Fruit fly (Drosophila melanogaster): ENCODE measurements around the gene Ance.

Ance gene

DNA sequence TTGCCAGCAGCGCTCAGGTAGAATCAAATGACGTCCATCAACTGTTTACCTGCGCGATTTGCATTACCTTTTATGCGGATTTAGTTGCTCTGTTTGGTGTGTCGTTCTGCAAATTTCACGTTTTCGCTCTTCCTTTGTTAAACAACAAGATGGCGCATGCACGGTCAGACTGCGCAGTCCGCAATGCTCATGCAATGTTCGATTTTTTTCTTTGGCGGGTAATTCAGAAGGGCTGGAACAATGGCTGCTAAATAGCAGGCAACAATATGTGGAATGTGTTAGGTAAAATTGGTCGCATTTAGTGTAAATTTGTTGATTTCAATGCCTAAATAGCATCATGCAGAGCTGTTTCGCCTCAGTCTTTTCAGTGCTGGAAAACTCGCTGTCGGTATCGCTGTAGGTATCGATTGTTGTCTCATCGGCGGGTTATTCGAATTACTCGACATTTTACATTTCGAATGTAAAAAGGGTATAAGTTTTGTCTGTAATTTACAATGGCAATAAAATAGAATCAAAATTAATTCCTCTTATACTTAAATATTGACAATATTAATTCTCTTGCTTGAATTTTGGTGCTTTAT, 1.0 kb upstream of the Ance start, which contains the start of gene Smg5:
Gene Smg5 (minus strand): TSS at position 331 of the 581 bp plus-strand sequence.
- TF ChIP-seq YL-1 (GFP tag; optimal IDR thresholded peaks at IDR 0.05) (peak; percentile 91), H2.0 (GFP tag; IDR thresholded peaks at IDR 0.05) (peak; percentile 97), Asciz (GFP tag; optimal IDR thresholded peaks at IDR 0.05) (peak; percentile 23), Adf1 (GFP tag; IDR thresholded peaks at IDR 0.05) (peak; percentile 74), CG17912 (GFP tag; optimal IDR thresholded peaks at IDR 0.05) (peak; percentile 89), CG31388 (GFP tag; optimal IDR thresholded peaks at IDR 0.05) (peak; percentile 41), CHES-1-like (GFP tag; optimal IDR thresholded peaks at IDR 0.05) (peak; percentile 96), ranshi (GFP tag; IDR thresholded peaks at IDR 0.05) (peak; percentile 90), pum (GFP tag; optimal IDR thresholded peaks at IDR 0.05) (peak; percentile 94), cato (GFP tag; optimal IDR thresholded peaks at IDR 0.05; ENCODE audit: borderline replicate concordance) (peak; percentile 56), Ssrp (tag; optimal IDR thresholded peaks at IDR 0.05) (peak; percentile 99), CG2875 (GFP tag; optimal IDR thresholded peaks at IDR 0.05) (peak; percentile 37), Hr51 (GFP tag; optimal IDR thresholded peaks at IDR 0.05) (peak; percentile 93 to 97), CG4282 (GFP tag; optimal IDR thresholded peaks at IDR 0.05) (peak; percentile 99), CG17802 (tag; optimal IDR thresholded peaks at IDR 0.05) (peak; percentile 90), Hey (tag; optimal IDR thresholded peaks at IDR 0.05) (peak; percentile 84), CG18262 (tag; optimal IDR thresholded peaks at IDR 0.05) (peak; percentile 81), Spps (tag; optimal IDR thresholded peaks at IDR 0.05) (peak; percentile 25), croc (GFP tag; conservative IDR thresholded peaks at IDR 0.05) (peak; percentile 95), CG18619 (GFP tag; optimal IDR thresholded peaks at IDR 0.05) (peak; percentile 91), CG11085 (GFP tag; IDR thresholded peaks at IDR 0.05) (peak; percentile 88), ap (GFP tag; IDR thresholded peaks at IDR 0.05) (peak; percentile 89), chinmo (GFP tag; IDR thresholded peaks at IDR 0.05; ENCODE audit: partially characterized antibody) (peak; percentile 88; the same call in 1 of the 4 replicates), ara (GFP tag; IDR thresholded peaks at IDR 0.05) (peak; percentile 96), CG7357 (GFP tag; IDR thresholded peaks at IDR 0.05) (peak; percentile 91), CG14014 (GFP tag; IDR thresholded peaks at IDR 0.05) (peak; percentile 91), CG7372 (GFP tag; IDR thresholded peaks at IDR 0.05) (peak; percentile 96), ttk (GFP tag; IDR thresholded peaks at IDR 0.05) (peak; percentile 95), CG12155 (GFP tag; optimal IDR thresholded peaks at IDR 0.05) (peak; percentile 92), Sry-δ (GFP tag; optimal IDR thresholded peaks at IDR 0.05) (peak; percentile 82), Dad (GFP tag; optimal IDR thresholded peaks at IDR 0.05) (peak; percentile 97), CG6791 (GFP tag; IDR thresholded peaks at IDR 0.05; ENCODE audit: partially characterized antibody) (peak; percentile 97), sens (GFP tag) (peak; percentile 97), tna (GFP tag; IDR thresholded peaks at IDR 0.05; ENCODE audit: partially characterized antibody) (peak; percentile 96), Max (GFP tag; optimal IDR thresholded peaks at IDR 0.05) (peak; percentile 90), HHEX (GFP tag; optimal IDR thresholded peaks at IDR 0.05) (no peak), CG15269 (tag; optimal IDR thresholded peaks at IDR 0.05) (peak; percentile 80), cad (GFP tag; optimal IDR thresholded peaks at IDR 0.05) (no peak), sd (tag; optimal IDR thresholded peaks at IDR 0.05) (peak; percentile 74), Tbp (GFP tag; optimal IDR thresholded peaks at IDR 0.05) (no peak), knrl (GFP tag; IDR thresholded peaks at IDR 0.05; ENCODE audit: partially characterized antibody) (peak; percentile 98), ERR (GFP tag; optimal IDR thresholded peaks at IDR 0.05) (peak; percentile 84), exex (tag; optimal IDR thresholded peaks at IDR 0.05) (peak; percentile 7), kah (GFP tag; optimal IDR thresholded peaks at IDR 0.05) (no peak), odd (GFP tag; optimal IDR thresholded peaks at IDR 0.05) (no peak), CG16815 (GFP tag; optimal IDR thresholded peaks at IDR 0.05) (peak; percentile 96), ftz-f1 (GFP tag; optimal IDR thresholded peaks at IDR 0.05) (peak; percentile 65), ase (GFP tag; IDR thresholded peaks at IDR 0.05) (peak; percentile 97), nom (GFP tag; optimal IDR thresholded peaks at IDR 0.05) (peak; percentile 43), MBD-R2 (GFP tag; IDR thresholded peaks at IDR 0.05) (peak; percentile 86)

Measured in whole organism, embryonic.